Fruit fly (Drosophila melanogaster): ENCODE measurements around the gene r2d2.

r2d2 gene

DNA sequence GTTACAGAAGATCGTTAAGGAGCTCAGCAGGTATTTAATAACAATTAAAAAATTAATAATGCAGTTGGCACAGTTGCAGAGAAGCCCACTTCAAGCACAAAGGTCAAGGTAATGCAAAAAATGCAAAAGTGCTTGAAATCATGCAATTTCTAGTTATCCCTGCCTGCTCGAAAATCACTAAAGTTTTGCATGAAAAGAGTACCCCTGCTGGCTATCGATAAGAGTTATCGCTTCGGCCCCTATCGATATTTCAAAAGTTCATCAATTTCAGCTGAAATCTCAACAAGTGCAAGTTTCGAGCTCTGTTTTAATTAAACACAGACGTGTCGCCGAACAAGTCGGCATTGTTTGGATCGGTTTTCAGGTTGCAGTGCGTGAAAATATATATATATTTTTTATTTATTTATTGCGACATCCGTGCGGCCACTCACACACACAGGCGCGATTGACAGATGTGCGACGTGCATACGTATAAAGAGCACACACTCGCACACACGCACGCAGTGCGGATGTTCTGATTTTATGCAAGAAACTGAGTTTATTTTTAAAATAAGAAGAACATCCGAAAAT lies 21.4 kb downstream of the r2d2 start (continued):
- TF ChIP-seq Vsx2 (GFP tag; optimal IDR thresholded peaks at IDR 0.05; ENCODE audit: partially characterized antibody) (peak; percentile 80), Abd-B (GFP tag; optimal IDR thresholded peaks at IDR 0.05) (no peak), lola (GFP tag; optimal IDR thresholded peaks at IDR 0.05) (no peak), Hr78 (GFP tag; optimal IDR thresholded peaks at IDR 0.05) (no peak), sv (GFP tag; optimal IDR thresholded peaks at IDR 0.05) (peak; percentile 44), Mio (GFP tag; optimal IDR thresholded peaks at IDR 0.05) (no peak), woc (GFP tag; optimal IDR thresholded peaks at IDR 0.05) (peak; percentile 42), Dfd (GFP tag; optimal IDR thresholded peaks at IDR 0.05) (no peak), OdsH (GFP tag; optimal IDR thresholded peaks at IDR 0.05) (no peak)

DNA sequence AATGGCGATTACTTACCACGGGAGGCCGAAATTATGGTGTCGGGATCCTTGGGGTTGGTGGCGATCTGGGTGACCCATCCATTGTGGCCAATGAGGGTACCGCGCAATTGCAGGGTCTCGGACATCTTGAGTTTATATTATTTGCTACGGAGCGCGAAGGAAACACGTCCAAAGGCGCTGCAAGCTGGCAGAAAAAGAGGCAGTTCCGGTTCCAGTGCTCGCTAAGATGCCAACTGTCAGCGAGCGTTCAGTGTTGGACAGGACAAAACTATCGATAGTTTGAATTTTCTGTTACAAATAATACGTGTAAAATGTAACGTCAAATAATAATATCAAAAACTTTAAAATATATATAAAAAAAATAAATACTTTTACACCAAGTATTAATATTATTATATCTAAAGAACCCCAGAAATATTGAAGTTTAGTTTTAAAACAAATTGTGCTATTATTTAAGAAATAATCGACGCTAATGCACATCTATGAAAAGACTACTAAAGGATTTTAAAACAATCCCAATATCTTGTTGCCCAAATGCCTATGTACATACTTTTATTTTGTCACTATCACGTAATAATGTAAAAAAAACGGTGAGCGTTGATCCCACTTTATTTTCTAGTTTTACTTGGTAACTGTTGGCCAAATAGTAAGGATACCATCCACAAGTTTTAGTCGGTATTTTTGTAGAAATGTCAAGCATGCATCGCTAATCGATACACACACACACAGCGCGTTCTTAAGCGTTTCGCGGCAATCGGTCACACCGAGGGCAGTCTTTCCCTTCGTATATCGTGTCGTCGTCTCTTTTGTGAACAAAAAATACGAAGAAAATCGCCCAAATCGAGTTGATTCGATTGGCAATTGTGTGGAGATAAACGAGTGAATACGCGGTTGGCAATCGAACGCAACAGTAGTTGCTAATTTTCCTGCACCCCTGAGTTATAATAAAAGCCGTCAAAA lies 27.4 kb downstream of the r2d2 start, which contains the start of the genes Rack1 and mts:
Gene Rack1 (minus strand): TSS at position 271 of the 960 bp plus-strand sequence.
Gene mts (plus strand): TSS at position 606 of the 960 bp plus-strand sequence.
- no peak for TF ChIP-seq GATAd (GFP tag; optimal IDR thresholded peaks at IDR 0.05)
- peak; percentile 83 for TF ChIP-seq dmrt93B (GFP tag; optimal IDR thresholded peaks at IDR 0.05)
- TF ChIP-seq jim (GFP tag; optimal IDR thresholded peaks at IDR 0.05), result no peak
- peak; percentile 80 for TF ChIP-seq br (GFP tag; optimal IDR thresholded peaks at IDR 0.05)
- TF ChIP-seq Hnf4 (GFP tag; optimal IDR thresholded peaks at IDR 0.05), result peak; percentile 89
- no peak for TF ChIP-seq pan (optimal IDR thresholded peaks at IDR 0.05)
- peak; percentile 67 for TF ChIP-seq brk (GFP tag; optimal IDR thresholded peaks at IDR 0.05)
- peak; percentile 71 for TF ChIP-seq sv (GFP tag; optimal IDR thresholded peaks at IDR 0.05)
- TF ChIP-seq dsf (GFP tag; optimal IDR thresholded peaks at IDR 0.05; ENCODE audit: borderline replicate concordance), result peak; percentile 29
- peak; percentile 71 for TF ChIP-seq sage (GFP tag; optimal IDR thresholded peaks at IDR 0.05)
- TF ChIP-seq woc (GFP tag; optimal IDR thresholded peaks at IDR 0.05), result peak; percentile 34
- TF ChIP-seq N (GFP tag; optimal IDR thresholded peaks at IDR 0.05), result no peak
- peak; percentile 92 for TF ChIP-seq rgr (GFP tag; optimal IDR thresholded peaks at IDR 0.05)
- no peak for TF ChIP-seq Dfd (GFP tag; optimal IDR thresholded peaks at IDR 0.05)
- peak; percentile 67 for TF ChIP-seq fru (GFP tag; optimal IDR thresholded peaks at IDR 0.05)
- peak; percentile 81 for TF ChIP-seq h (GFP tag; optimal IDR thresholded peaks at IDR 0.05)
- TF ChIP-seq Hr83 (GFP tag; optimal IDR thresholded peaks at IDR 0.05; ENCODE audit: poor library complexity, severe bottlenecking), result peak; percentile 98
- TF ChIP-seq Dif (GFP tag; optimal IDR thresholded peaks at IDR 0.05; ENCODE audit: partially characterized antibody), result peak; percentile 68
- no peak for TF ChIP-seq Vsx2 (GFP tag; optimal IDR thresholded peaks at IDR 0.05; ENCODE audit: partially characterized antibody)
- TF ChIP-seq CG9705 (GFP tag; optimal IDR thresholded peaks at IDR 0.05), result peak; percentile 83
- TF ChIP-seq dl (GFP tag; optimal IDR thresholded peaks at IDR 0.05; ENCODE audit: insufficient read depth in 1 of 2, partially characterized antibody in 2 of 2), result no peak
- peak; percentile 61 for TF ChIP-seq psq (GFP tag; optimal IDR thresholded peaks at IDR 0.05)
- TF ChIP-seq HLH106 (tag; optimal IDR thresholded peaks at IDR 0.05), result peak; percentile 79
- no peak for TF ChIP-seq tai (GFP tag; optimal IDR thresholded peaks at IDR 0.05)
- peak; percentile 79 for TF ChIP-seq Jra (GFP tag; optimal IDR thresholded peaks at IDR 0.05)
- peak; percentile 85 for TF ChIP-seq Sp1 (GFP tag; optimal IDR thresholded peaks at IDR 0.05)
- TF ChIP-seq CG32264 (GFP tag; optimal IDR thresholded peaks at IDR 0.05), result peak; percentile 26
- peak in 1 of 2 experiments; percentile 65 for TF ChIP-seq foxo (GFP tag; optimal IDR thresholded peaks at IDR 0.05)
- TF ChIP-seq OdsH (GFP tag; optimal IDR thresholded peaks at IDR 0.05), result peak; percentile 72
- peak; percentile 38 for TF ChIP-seq ey (GFP tag; optimal IDR thresholded peaks at IDR 0.05)
- peak; percentile 74 for TF ChIP-seq Mio (GFP tag; optimal IDR thresholded peaks at IDR 0.05)
- peak; percentile 50 for TF ChIP-seq Myc (optimal IDR thresholded peaks at IDR 0.05)
- no peak for TF ChIP-seq Rel (GFP tag; optimal IDR thresholded peaks at IDR 0.05)
- peak; percentile 62 for TF ChIP-seq Rel (tag; optimal IDR thresholded peaks at IDR 0.05)

All from whole organism, wandering third instar larva.